Fruit fly (Drosophila melanogaster) whole organism, embryonic: Measurements from ENCODE around the gene lok.

ENCODE experiments used
- Abd-B ChIP-seq: fragments of 200-800 bp; sonication (Bioruptor generic); optimal IDR thresholded peaks from 2 replicates; lab custom pipeline; 2018; ENCODE audit warnings: missing biosample characterization, mild to moderate bottlenecking, missing genetic modification characterization, moderate library complexity
- Bgb ChIP-seq: fragments of 200-800 bp; sonication (Bioruptor generic); IDR thresholded peaks from 2 replicates; pipeline ENCODE4 v1.3.6; 2022; ENCODE audit warnings: missing biosample characterization, missing genetic modification characterization; ENCODE audit not compliant: partially characterized antibody
- CG1024 ChIP-seq: fragments of 200-800 bp; sonication (Bioruptor generic); IDR thresholded peaks from 2 replicates; pipeline ENCODE4 v1.3.6; 2022; ENCODE audit warnings: missing biosample characterization, missing genetic modification characterization
- CG10462 ChIP-seq: fragments of 200-800 bp; sonication (Bioruptor generic); optimal IDR thresholded peaks from 2 replicates; lab custom pipeline; 2016; ENCODE audit warnings: missing biosample characterization, missing genetic modification characterization
- CG12155 ChIP-seq: fragments of 200-800 bp; sonication (Bioruptor generic); optimal IDR thresholded peaks from 3 replicates; lab custom pipeline; 2016; ENCODE audit warnings: missing biosample characterization, missing genetic modification characterization
- CG12219 ChIP-seq: fragments of 200-800 bp; sonication (Bioruptor generic); optimal IDR thresholded peaks from 3 replicates; lab custom pipeline; 2018; ENCODE audit warnings: missing biosample characterization, mild to moderate bottlenecking, missing genetic modification characterization
- CG13123 ChIP-seq: fragments of 200-800 bp; sonication (Bioruptor generic); optimal IDR thresholded peaks from 2 replicates; lab custom pipeline; 2016; ENCODE audit warnings: missing biosample characterization, missing genetic modification characterization
- CG13894 ChIP-seq: fragments of 200-800 bp; sonication (Bioruptor generic); optimal IDR thresholded peaks from 3 replicates; lab custom pipeline; 2018; ENCODE audit warnings: missing biosample characterization, mild to moderate bottlenecking, missing genetic modification characterization, moderate library complexity
- CG16815 ChIP-seq: fragments of 200-800 bp; sonication (Bioruptor generic); optimal IDR thresholded peaks from 3 replicates; lab custom pipeline; 2017; ENCODE audit warnings: missing biosample characterization, mild to moderate bottlenecking, missing genetic modification characterization
- CG18619 ChIP-seq: fragments of 200-800 bp; sonication (Bioruptor generic); optimal IDR thresholded peaks from 3 replicates; lab custom pipeline; 2017; ENCODE audit warnings: missing biosample characterization, mild to moderate bottlenecking, missing genetic modification characterization
- CG2129 ChIP-seq: fragments of 200-800 bp; sonication (Bioruptor generic); IDR thresholded peaks from 2 replicates; pipeline ENCODE4 v1.3.6; 2022; ENCODE audit warnings: missing biosample characterization, missing genetic modification characterization; ENCODE audit not compliant: partially characterized antibody
- CG2678 ChIP-seq: fragments of 200-800 bp; sonication (Bioruptor generic); optimal IDR thresholded peaks from 3 replicates; lab custom pipeline; 2019; ENCODE audit warnings: missing biosample characterization, mild to moderate bottlenecking, missing genetic modification characterization, moderate library complexity
- CG31388 ChIP-seq: fragments of 200-800 bp; sonication (Bioruptor generic); optimal IDR thresholded peaks from 2 replicates; lab custom pipeline; 2016; ENCODE audit warnings: missing biosample characterization, missing genetic modification characterization
- CG32532 ChIP-seq: fragments of 200-800 bp; sonication (Bioruptor generic); IDR thresholded peaks from 2 replicates; pipeline ENCODE4 v1.3.6; 2022; ENCODE audit warnings: missing biosample characterization, missing genetic modification characterization
- CG33557 ChIP-seq: fragments of 200-800 bp; sonication (Bioruptor generic); optimal IDR thresholded peaks from 2 replicates; lab custom pipeline; 2019; ENCODE audit warnings: missing biosample characterization, mild to moderate bottlenecking, missing genetic modification characterization, moderate library complexity
- CG34224 ChIP-seq: fragments of 200-800 bp; sonication (Bioruptor generic); IDR thresholded peaks from 3 replicates; pipeline ENCODE4 v1.3.6; 2022; ENCODE audit warnings: missing biosample characterization, missing genetic modification characterization; ENCODE audit not compliant: partially characterized antibody
- CG3838 ChIP-seq: fragments of 200-800 bp; sonication (Bioruptor generic); optimal IDR thresholded peaks from 3 replicates; lab custom pipeline; 2016; ENCODE audit warnings: missing biosample characterization, missing genetic modification characterization
- CG4328 ChIP-seq: fragments of 200-800 bp; sonication (Bioruptor generic); optimal IDR thresholded peaks from 3 replicates; lab custom pipeline; 2017; ENCODE audit warnings: missing biosample characterization, missing genetic modification reagents, missing genetic modification characterization
- CG5953 ChIP-seq: fragments of 200-800 bp; sonication (Bioruptor generic); IDR thresholded peaks from 2 replicates; pipeline ENCODE4 v1.3.6; 2022; ENCODE audit warnings: missing biosample characterization, missing genetic modification characterization
- CG6175 ChIP-seq: fragments of 200-800 bp; sonication (Bioruptor generic); IDR thresholded peaks from 3 replicates; pipeline ENCODE4 v1.3.6; 2022; ENCODE audit warnings: missing biosample characterization, missing genetic modification characterization
- CG6254 ChIP-seq: fragments of 200-800 bp; sonication (Bioruptor generic); optimal IDR thresholded peaks from 3 replicates; lab custom pipeline; 2017; ENCODE audit warnings: mild to moderate bottlenecking, missing biosample characterization, missing genetic modification reagents, missing genetic modification characterization
- CG6272 ChIP-seq: fragments of 200-800 bp; sonication (Bioruptor generic); IDR thresholded peaks from 2 replicates; pipeline ENCODE4 v1.3.6; 2022; ENCODE audit warnings: missing biosample characterization, missing genetic modification characterization
- CG6654 ChIP-seq: fragments of 200-800 bp; sonication (Bioruptor generic); optimal IDR thresholded peaks from 2 replicates; lab custom pipeline; 2017; ENCODE audit warnings: missing biosample characterization, mild to moderate bottlenecking, missing genetic modification characterization
- CG9876 ChIP-seq: fragments of 200-800 bp; sonication (Bioruptor generic); optimal IDR thresholded peaks from 2 replicates; lab custom pipeline; 2016; ENCODE audit warnings: missing biosample characterization, missing genetic modification characterization
- CrebB ChIP-seq: fragments of 200-800 bp; sonication (Bioruptor generic); optimal IDR thresholded peaks from 3 replicates; lab custom pipeline; 2018; ENCODE audit warnings: missing biosample characterization, mild to moderate bottlenecking, missing genetic modification characterization
- Dbx ChIP-seq: fragments of 200-800 bp; sonication (Bioruptor generic); IDR thresholded peaks from 3 replicates; pipeline ENCODE4 v1.3.6; 2022; ENCODE audit warnings: missing biosample characterization, missing genetic modification characterization
- Dek ChIP-seq: fragments of 200-800 bp; sonication (Bioruptor generic); optimal IDR thresholded peaks from 3 replicates; lab custom pipeline; 2019; ENCODE audit warnings: missing biosample characterization, mild to moderate bottlenecking, missing genetic modification characterization, moderate library complexity
- NC2α ChIP-seq: fragments of 200-800 bp; sonication (Bioruptor generic); optimal IDR thresholded peaks from 2 replicates; lab custom pipeline; 2016; ENCODE audit warnings: missing biosample characterization, missing genetic modification characterization
- Rfx ChIP-seq: fragments of 200-800 bp; sonication (Bioruptor generic); IDR thresholded peaks from 2 replicates; pipeline ENCODE4 v1.3.6; 2022; ENCODE audit warnings: missing biosample characterization, missing genetic modification characterization
- Sin3A ChIP-seq: fragments of >200 bp; optimal IDR thresholded peaks from 2 replicates; lab custom pipeline; 2018
- Ssrp ChIP-seq: fragments of 200-800 bp; sonication (Bioruptor generic); optimal IDR thresholded peaks from 2 replicates; lab custom pipeline; 2018; ENCODE audit warnings: missing biosample characterization, mild to moderate bottlenecking, missing genetic modification characterization, moderate library complexity
- al ChIP-seq: fragments of 200-800 bp; sonication (Bioruptor generic); IDR thresholded peaks from 2 replicates; pipeline ENCODE4 v1.3.6; 2022; ENCODE audit warnings: missing biosample characterization, missing genetic modification characterization
- aop ChIP-seq: fragments of 200-800 bp; sonication (Bioruptor generic); IDR thresholded peaks from 2 replicates; pipeline ENCODE4 v1.3.6; 2022; ENCODE audit warnings: missing biosample characterization, missing genetic modification characterization
- br ChIP-seq: fragments of >200 bp; optimal IDR thresholded peaks from 2 replicates; lab custom pipeline; 2017
- cad ChIP-seq: fragments of >200 bp; optimal IDR thresholded peaks from 2 replicates; lab custom pipeline; 2017; ENCODE audit warnings: missing biosample characterization, missing genetic modification characterization
- chinmo ChIP-seq: fragments of 200-800 bp; sonication (Bioruptor generic); IDR thresholded peaks from 4 replicates; pipeline ENCODE4 v1.3.6; 2022; ENCODE audit warnings: missing biosample characterization, missing genetic modification characterization; ENCODE audit not compliant: partially characterized antibody
- corto ChIP-seq: fragments of 200-800 bp; sonication (Bioruptor generic); optimal IDR thresholded peaks from 2 replicates; lab custom pipeline; 2016; ENCODE audit warnings: missing biosample characterization, mild to moderate bottlenecking, missing genetic modification characterization, moderate library complexity
- fu2 ChIP-seq: fragments of 200-800 bp; sonication (Bioruptor generic); optimal IDR thresholded peaks from 2 replicates; lab custom pipeline; 2016; ENCODE audit warnings: missing biosample characterization, missing genetic modification characterization
- gfzf ChIP-seq: fragments of 200-800 bp; sonication (Bioruptor generic); optimal IDR thresholded peaks from 2 replicates; lab custom pipeline; 2016; ENCODE audit warnings: missing biosample characterization, mild to moderate bottlenecking, missing genetic modification characterization, moderate library complexity
- hbn ChIP-seq: fragments of 200-800 bp; sonication (Bioruptor generic); IDR thresholded peaks from 2 replicates; pipeline ENCODE4 v1.3.6; 2022; ENCODE audit warnings: missing biosample characterization, missing genetic modification characterization; ENCODE audit not compliant: partially characterized antibody
- her ChIP-seq: fragments of 200-800 bp; sonication (Bioruptor generic); optimal IDR thresholded peaks from 2 replicates; lab custom pipeline; 2016; ENCODE audit warnings: missing biosample characterization, missing genetic modification characterization
- nmo ChIP-seq: fragments of 200-800 bp; sonication (Bioruptor generic); optimal IDR thresholded peaks from 2 replicates; lab custom pipeline; 2018; ENCODE audit warnings: missing biosample characterization, mild to moderate bottlenecking, missing genetic modification characterization, moderate library complexity
- pb ChIP-seq: fragments of 200-800 bp; sonication (Bioruptor generic); optimal IDR thresholded peaks from 3 replicates; lab custom pipeline; 2016; ENCODE audit warnings: missing biosample characterization, missing genetic modification characterization
- phol ChIP-seq: fragments of 200-800 bp; sonication (Bioruptor generic); optimal IDR thresholded peaks from 3 replicates; lab custom pipeline; 2018; ENCODE audit warnings: missing biosample characterization, mild to moderate bottlenecking, missing genetic modification characterization, moderate library complexity
- repo ChIP-seq: fragments of 200-800 bp; sonication (Bioruptor generic); optimal IDR thresholded peaks from 2 replicates; lab custom pipeline; 2016; ENCODE audit warnings: missing biosample characterization, missing genetic modification characterization
- row ChIP-seq: fragments of 200-800 bp; sonication (Bioruptor generic); IDR thresholded peaks from 3 replicates; pipeline ENCODE4 v1.3.6; 2022; ENCODE audit warnings: missing biosample characterization, missing genetic modification characterization
- schlank ChIP-seq: fragments of 200-800 bp; sonication (Bioruptor generic); optimal IDR thresholded peaks from 2 replicates; lab custom pipeline; 2018; ENCODE audit warnings: missing biosample characterization, mild to moderate bottlenecking, missing genetic modification characterization
- shn ChIP-seq: fragments of 200-800 bp; sonication (Bioruptor generic); optimal IDR thresholded peaks from 3 replicates; lab custom pipeline; 2016; ENCODE audit warnings: missing biosample characterization, missing genetic modification characterization
- stwl ChIP-seq: fragments of 200-800 bp; sonication (Bioruptor generic); optimal IDR thresholded peaks from 3 replicates; lab custom pipeline; 2018; ENCODE audit warnings: missing biosample characterization, mild to moderate bottlenecking, missing genetic modification characterization, moderate library complexity
- tap ChIP-seq: fragments of 200-800 bp; optimal IDR thresholded peaks from 3 replicates; lab custom pipeline; 2019; ENCODE audit warnings: missing biosample characterization, mild to moderate bottlenecking, missing genetic modification characterization, moderate library complexity
- tx ChIP-seq: fragments of 200-800 bp; sonication (Bioruptor generic); optimal IDR thresholded peaks from 2 replicates; lab custom pipeline; 2016; ENCODE audit warnings: missing biosample characterization, missing genetic modification characterization
- zen ChIP-seq: fragments of 200-800 bp; sonication (Bioruptor generic); optimal IDR thresholded peaks from 3 replicates; lab custom pipeline; 2018; ENCODE audit warnings: missing biosample characterization, mild to moderate bottlenecking, missing genetic modification characterization, moderate library complexity

The lok gene

dm6 chr2L:20027382-20027919 lies 33.8 kb upstream of the lok start, which contains the start of gene sNPF (continued):
- TF ChIP-seq CG4328 (GFP tag; lab: Kevin White, UChicago) (no peak), al (GFP tag; lab: Robert Waterston, UW) (no peak), CrebB (tag; lab: Kevin White, UChicago) (peak; percentile 7), tx (GFP tag; lab: Kevin White, UChicago) (peak; percentile 58), nmo (GFP tag; lab: Kevin White, UChicago) (peak; percentile 62), Rfx (GFP tag; lab: Robert Waterston, UW) (peak; percentile 46), hbn (GFP tag; lab: Robert Waterston, UW) (no peak), CG13123 (GFP tag; lab: Kevin White, UChicago) (no peak), CG9876 (GFP tag; lab: Kevin White, UChicago) (no peak), schlank (tag; lab: Kevin White, UChicago) (peak; percentile 44), CG12219 (GFP tag; lab: Kevin White, UChicago) (peak; percentile 64), CG12155 (GFP tag; lab: Kevin White, UChicago) (peak; percentile 46), br (lab: Kevin White, UChicago) (no peak), CG13894 (tag; lab: Kevin White, UChicago) (peak; percentile 12), repo (GFP tag; lab: Kevin White, UChicago) (peak; percentile 22), CG33557 (no peak), CG6654 (GFP tag; lab: Kevin White, UChicago) (no peak), CG10462 (no peak), CG6175 (GFP tag; lab: Robert Waterston, UW) (no peak), Abd-B (GFP tag; lab: Kevin White, UChicago) (no peak), tap (tag; lab: Kevin White, UChicago) (no peak), CG2129 (GFP tag; lab: Robert Waterston, UW) (no peak), pb (peak; percentile 37), stwl (no peak), her (GFP tag; lab: Kevin White, UChicago) (peak; percentile 44), NC2α (GFP tag; lab: Kevin White, UChicago) (no peak), CG6272 (no peak), corto (GFP tag; lab: Kevin White, UChicago) (no peak), Dbx (GFP tag; lab: Robert Waterston, UW) (no peak), CG3838 (no peak), cad (GFP tag; lab: Kevin White, UChicago) (no peak), Bgb (no peak), CG1024 (GFP tag; lab: Robert Waterston, UW) (no peak), CG32532 (no peak), Sin3A (lab: Kevin White, UChicago) (no peak), CG34224 (no peak), CG31388 (no peak), CG6254 (GFP tag; lab: Kevin White, UChicago) (no peak), Dek (peak; percentile 55), chinmo (GFP tag; lab: Robert Waterston, UW) (no peak), CG18619 (GFP tag; lab: Kevin White, UChicago) (peak; percentile 66), CG5953 (GFP tag; lab: Robert Waterston, UW) (no peak), gfzf (GFP tag; lab: Kevin White, UChicago) (no peak), CG2678 (tag; lab: Kevin White, UChicago) (no peak), shn (peak; percentile 57), Ssrp (no peak), aop (GFP tag; lab: Robert Waterston, UW) (no peak), CG16815 (GFP tag; lab: Kevin White, UChicago) (peak; percentile 52), zen (tag; lab: Kevin White, UChicago) (no peak), row (GFP tag; lab: Robert Waterston, UW) (peak; percentile 72; the same call in 2 of the 3 replicates), fu2 (peak; percentile 35), phol (no peak)
